Worm (Caenorhabditis elegans) whole organism, L4/young adult: ENCODE data around the gene ZK813.1.

ENCODE experiments used
- W03F9.2 ChIP-seq: fragments of 150-350 bp; optimal IDR thresholded peaks from 2 replicates; lab custom pipeline; 2014; ENCODE audit warnings: missing biosample characterization, missing genetic modification characterization
- dao-5 ChIP-seq: sonication (generic microtip); optimal IDR thresholded peaks from 2 replicates; lab custom pipeline; 2016; ENCODE audit warnings: missing genotype, missing genetic modification characterization, moderate library complexity, missing compliant biosample characterization

ce11 chrX:3441539-3441938, 4.6 kb upstream of the ZK813.1 start, which contains the start of gene ZK813.3:
- TF ChIP-seq dao-5: no peak
- TF ChIP-seq W03F9.2 (tag; lab: Kevin White, UChicago): no peak
